Worm (Caenorhabditis elegans) whole organism, late embryonic: ENCODE data around the gene str-111.

Experiments
- ahr-1 ChIP-seq: sonication (generic microtip); optimal IDR thresholded peaks from 2 replicates; lab custom pipeline; 2016; ENCODE audit warnings: missing genetic modification characterization, missing compliant biosample characterization
- ceh-18 ChIP-seq: sonication (generic microtip); optimal IDR thresholded peaks from 2 replicates; lab custom pipeline; 2016; ENCODE audit warnings: missing genetic modification characterization, missing compliant biosample characterization
- syd-9 ChIP-seq: sonication (generic microtip); optimal IDR thresholded peaks from 2 replicates; lab custom pipeline; 2016; ENCODE audit warnings: mild to moderate bottlenecking, missing genetic modification characterization, moderate library complexity, missing compliant biosample characterization

ce11 chrV:16204888-16205287 is 36.0 kb upstream of the str-111 start, which contains the start of gene irld-26:
- TF ChIP-seq syd-9 (tag; lab: Kevin White, UChicago) (no peak), ahr-1 (no peak), ceh-18 (tag; lab: Kevin White, UChicago) (no peak)
